Worm (Caenorhabditis elegans): ENCODE data around the gene BE10.4.

Gene BE10.4

DNA sequence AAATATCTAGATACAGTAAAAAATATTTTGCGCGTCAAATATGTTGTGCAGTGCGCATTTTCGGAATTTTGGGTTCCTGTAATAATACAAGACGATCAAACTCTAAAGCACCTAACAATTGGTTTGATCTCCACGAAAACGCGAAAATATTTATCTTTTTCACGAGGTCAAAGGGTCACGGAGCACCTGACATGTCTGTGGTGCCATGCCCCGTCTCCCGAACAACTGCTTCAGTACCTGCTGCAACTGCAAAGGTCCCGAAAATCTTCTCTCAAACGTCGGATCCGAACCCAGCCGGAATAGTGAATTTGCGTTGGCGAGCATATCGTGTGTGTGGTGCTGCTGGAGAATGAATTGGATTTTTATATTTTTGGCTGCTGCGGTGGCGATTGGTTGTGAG lies 6.6 kb downstream of the BE10.4 start, which contains the start of the genes Y37D8A.2 and Y37D8A.25:
Gene Y37D8A.2 (plus strand): TSS at position 285 of the 400 bp plus-strand sequence.
Gene Y37D8A.25 (minus strand): TSS at position 345 of the 400 bp plus-strand sequence.
- TF ChIP-seq Y55F3AM.14 (GFP tag; optimal IDR thresholded peaks at IDR 0.05) (no peak), nhr-129 (tag; optimal IDR thresholded peaks at IDR 0.05) (peak; percentile 1)

DNA sequence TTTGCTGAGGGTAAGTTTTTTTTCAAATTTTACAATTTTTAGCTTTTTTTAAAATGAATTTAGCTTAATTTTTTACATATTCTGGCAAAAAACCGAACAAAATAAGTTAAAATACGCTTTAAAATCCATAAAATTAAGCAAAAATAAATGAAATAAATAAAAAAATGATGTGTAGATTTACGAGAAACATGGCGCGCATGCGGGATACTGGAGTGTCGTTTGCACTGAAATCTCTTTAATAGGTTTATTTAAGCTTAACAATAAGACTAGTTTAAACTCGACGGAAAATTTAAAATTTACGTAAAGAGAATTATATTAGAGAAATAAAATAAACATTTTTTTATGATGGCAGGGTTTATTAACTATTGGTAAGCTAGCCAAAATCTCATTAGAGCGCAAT lies 8.0 kb downstream of the BE10.4 start:
- TF ChIP-seq alr-1 (tag; optimal IDR thresholded peaks at IDR 0.05) (no peak), mab-5 (tag; optimal IDR thresholded peaks at IDR 0.05) (no peak), fos-1 (tag; optimal IDR thresholded peaks at IDR 0.05) (no peak), ztf-4 (tag; optimal IDR thresholded peaks at IDR 0.05) (no peak), lin-13 (GFP tag; optimal IDR thresholded peaks at IDR 0.05) (peak; percentile 3), nhr-237 (tag; optimal IDR thresholded peaks at IDR 0.05) (no peak), lin-39 (tag; optimal IDR thresholded peaks at IDR 0.05) (no peak), mdl-1 (tag; optimal IDR thresholded peaks at IDR 0.05) (no peak), lsy-2 (tag; optimal IDR thresholded peaks at IDR 0.05) (peak in 1 of 2 experiments; percentile 47), ama-1 (optimal IDR thresholded peaks at IDR 0.05) (no peak), nhr-12 (tag; optimal IDR thresholded peaks at IDR 0.05) (no peak), ztf-1 (GFP tag; conservative IDR thresholded peaks at IDR 0.05) (no peak), unc-55 (GFP tag; optimal IDR thresholded peaks at IDR 0.05) (peak; percentile 46), nhr-6 (tag; optimal IDR thresholded peaks at IDR 0.05) (no peak), unc-39 (tag; optimal IDR thresholded peaks at IDR 0.05) (no peak)

DNA sequence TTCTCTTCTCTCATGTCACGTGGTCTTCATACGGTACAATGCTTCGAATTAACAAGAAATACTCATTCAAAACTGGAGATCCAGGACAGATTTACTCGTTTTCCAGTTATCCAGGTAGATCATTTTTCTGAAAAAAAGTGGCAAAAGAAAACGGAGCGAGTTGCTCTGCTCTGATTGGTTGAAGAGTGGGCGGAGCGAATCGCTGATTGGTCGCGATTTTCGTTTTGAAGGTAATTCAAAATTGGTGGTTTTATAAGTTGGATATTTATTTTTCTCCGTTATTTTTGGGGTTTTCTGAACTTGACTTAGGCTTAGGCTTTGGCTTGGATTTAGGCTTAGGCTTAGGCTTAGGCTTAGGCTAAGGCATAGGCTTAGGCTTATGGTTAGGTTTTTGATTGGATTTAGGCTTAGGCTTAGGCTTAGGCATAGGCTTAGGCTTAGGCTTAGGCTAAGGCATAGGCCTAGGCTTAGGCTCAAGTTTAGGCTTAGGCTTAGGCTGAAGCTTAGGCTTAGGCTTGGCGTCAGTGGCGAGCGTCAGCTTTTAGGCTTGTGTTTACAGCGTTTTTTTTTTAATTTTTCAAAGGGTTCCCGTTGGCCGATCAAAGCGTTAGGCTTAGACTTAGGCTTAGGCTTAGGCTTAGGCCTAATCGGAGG lies 9.4 kb downstream of the BE10.4 start:
- TF ChIP-seq elt-3 (tag; optimal IDR thresholded peaks at IDR 0.05), result no peak
- TF ChIP-seq mab-5 (tag; optimal IDR thresholded peaks at IDR 0.05), result no peak

DNA sequence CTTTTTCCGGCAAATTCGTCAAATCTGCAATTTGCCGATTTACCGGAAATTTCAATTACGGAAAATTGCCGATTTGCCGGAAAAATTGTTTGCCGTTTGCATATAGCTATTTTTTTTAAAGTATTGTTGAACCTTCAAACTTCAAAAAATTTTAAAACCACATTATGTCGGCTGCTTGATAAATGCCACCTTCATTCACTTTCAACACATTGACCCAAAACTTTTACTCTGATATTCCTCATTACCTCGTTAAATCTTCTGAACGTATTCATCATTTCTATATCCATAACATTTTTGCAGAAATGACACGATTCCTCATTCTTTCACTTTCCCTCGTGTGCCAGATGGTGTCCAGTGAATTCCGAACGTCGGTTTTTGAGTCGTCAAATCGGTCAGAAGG lies 15.8 kb downstream of the BE10.4 start, which contains the start of gene Y37D8A.3:
Gene Y37D8A.3 (plus strand): TSS at position 301 of the 400 bp plus-strand sequence.
- TF ChIP-seq egl-27 (tag; optimal IDR thresholded peaks at IDR 0.05) (no peak), nhr-10 (tag; optimal IDR thresholded peaks at IDR 0.05) (no peak), ztf-4 (tag; optimal IDR thresholded peaks at IDR 0.05) (no peak), C34F6.9 (tag; optimal IDR thresholded peaks at IDR 0.05) (no peak), sma-9 (GFP tag; optimal IDR thresholded peaks at IDR 0.05) (no peak), sma-9 (tag; optimal IDR thresholded peaks at IDR 0.05) (no peak), peb-1 (tag; optimal IDR thresholded peaks at IDR 0.05) (no peak), lin-11 (tag; optimal IDR thresholded peaks at IDR 0.05) (no peak), mbf-1 (tag; optimal IDR thresholded peaks at IDR 0.05) (no peak), R02D3.7 (tag; optimal IDR thresholded peaks at IDR 0.05) (no peak), mab-5 (tag; optimal IDR thresholded peaks at IDR 0.05) (no peak), nhr-129 (tag; optimal IDR thresholded peaks at IDR 0.05) (no peak), nhr-237 (tag; optimal IDR thresholded peaks at IDR 0.05) (no peak), snpc-4 (tag; optimal IDR thresholded peaks at IDR 0.05) (no peak), Y55F3AM.14 (GFP tag; optimal IDR thresholded peaks at IDR 0.05) (no peak), lin-39 (tag; optimal IDR thresholded peaks at IDR 0.05) (no peak), nhr-11 (tag; optimal IDR thresholded peaks at IDR 0.05) (no peak), sma-3 (GFP tag; optimal IDR thresholded peaks at IDR 0.05) (no peak)

DNA sequence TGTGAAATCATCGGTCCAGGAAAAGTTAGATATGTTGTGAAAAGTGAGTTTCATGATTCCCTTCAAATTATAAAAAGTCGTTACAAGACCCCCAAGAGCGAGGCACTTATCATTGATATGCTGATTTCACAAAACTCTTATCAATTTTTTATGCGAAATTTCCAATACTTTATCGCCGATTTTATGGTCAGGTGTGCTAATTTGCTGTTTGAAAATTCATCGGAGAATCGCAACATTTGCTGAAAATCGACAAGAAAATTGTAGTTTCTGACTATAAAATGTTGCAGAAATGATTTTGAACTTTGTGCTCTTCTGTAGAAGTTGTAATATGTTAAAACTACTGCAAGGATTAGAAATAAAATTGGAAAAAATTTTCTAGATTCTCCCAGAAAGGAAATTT lies 18.4 kb downstream of the BE10.4 start:
- TF ChIP-seq sma-9 (GFP tag; optimal IDR thresholded peaks at IDR 0.05) (peak; percentile 39), sma-9 (tag; optimal IDR thresholded peaks at IDR 0.05) (no peak), fos-1 (tag; optimal IDR thresholded peaks at IDR 0.05) (peak; percentile 39), lin-11 (tag; optimal IDR thresholded peaks at IDR 0.05) (no peak), peb-1 (tag; optimal IDR thresholded peaks at IDR 0.05) (no peak), unc-39 (tag; optimal IDR thresholded peaks at IDR 0.05) (no peak)

DNA sequence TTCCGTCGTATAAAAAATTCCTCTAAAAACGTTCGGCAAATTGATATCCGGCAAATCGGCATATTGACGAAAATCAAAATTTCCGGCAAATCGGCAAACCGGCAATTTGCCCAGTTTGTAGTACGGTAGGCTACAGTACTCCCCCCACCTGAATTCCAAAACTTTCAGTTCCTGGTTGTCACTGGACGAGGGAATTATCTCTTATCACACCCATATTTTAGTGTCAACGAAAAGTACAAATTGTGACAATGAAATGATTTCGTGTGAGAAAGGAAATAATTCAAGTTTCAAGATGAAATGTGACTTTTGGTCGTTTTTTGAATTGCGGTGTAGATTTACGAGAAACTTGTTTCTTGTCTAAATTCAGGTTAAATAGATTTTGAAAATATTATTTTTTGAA lies 19.8 kb downstream of the BE10.4 start:
- TF ChIP-seq alr-1 (tag; optimal IDR thresholded peaks at IDR 0.05), result no peak
- TF ChIP-seq nhr-129 (tag; optimal IDR thresholded peaks at IDR 0.05), result no peak
- peak; percentile 65 for TF ChIP-seq sma-9 (GFP tag; optimal IDR thresholded peaks at IDR 0.05)
- no peak for TF ChIP-seq sma-9 (tag; optimal IDR thresholded peaks at IDR 0.05)
- peak; percentile 28 for TF ChIP-seq fos-1 (tag; optimal IDR thresholded peaks at IDR 0.05)

Data from whole organism, L2 larva.